Worm (Caenorhabditis elegans): ENCODE data around the gene Y45G5AM.4.

Gene Y45G5AM.4

DNA sequence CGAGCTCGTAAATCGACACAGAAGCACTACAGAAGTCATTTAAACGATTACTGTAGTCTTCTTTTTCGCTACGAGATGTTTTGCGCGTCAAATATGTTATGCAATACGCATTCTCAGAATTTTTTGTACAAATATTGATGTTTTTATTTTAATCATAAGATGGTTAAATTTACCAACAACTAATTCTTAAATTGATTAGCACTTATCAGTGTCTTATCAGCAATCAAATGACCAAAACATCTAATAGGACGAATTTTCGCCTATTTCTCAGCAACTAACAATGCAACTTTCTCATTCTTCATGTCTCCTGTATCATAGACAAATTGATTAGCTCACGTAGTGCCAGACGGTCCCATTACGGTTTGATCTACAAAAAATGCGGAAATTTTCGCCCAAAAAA lies 22.9 kb downstream of the Y45G5AM.4 start:
- TF ChIP-seq elt-2 (tag; optimal IDR thresholded peaks at IDR 0.05) (peak; percentile 10), tbx-2 (tag; optimal IDR thresholded peaks at IDR 0.05) (no peak), pqm-1 (tag; optimal IDR thresholded peaks at IDR 0.05) (peak; percentile 12)

DNA sequence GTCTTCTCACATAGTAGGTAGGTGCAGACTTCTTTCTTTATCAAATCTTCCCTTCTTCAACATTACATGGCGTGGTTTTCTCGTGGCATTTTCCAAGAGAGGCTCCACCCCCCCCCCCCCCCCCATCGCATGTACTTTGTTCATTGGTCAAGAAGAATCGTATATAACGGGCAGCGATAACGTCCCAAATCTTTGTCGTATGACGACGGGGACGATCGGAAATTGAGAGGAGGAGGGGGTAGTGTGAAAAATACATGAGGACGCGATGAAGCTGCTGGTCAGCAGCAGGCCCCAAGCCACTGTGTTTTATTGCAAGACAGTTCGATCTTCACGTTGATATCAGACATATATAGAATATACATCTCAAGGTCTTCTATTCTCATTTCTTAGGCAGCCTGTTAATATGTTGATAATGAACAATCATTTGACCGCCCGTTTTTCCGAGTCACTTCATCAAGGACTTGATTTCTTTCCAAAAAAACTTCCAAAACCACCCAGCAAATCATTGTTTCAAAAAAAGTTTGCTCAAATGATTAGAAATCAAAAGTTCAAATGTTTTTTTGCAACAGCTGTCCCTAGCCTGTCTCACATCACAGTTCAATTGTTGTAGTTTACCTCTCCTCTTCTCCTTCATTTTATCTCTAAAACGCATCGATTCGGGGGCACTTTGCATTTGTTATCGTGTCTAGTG lies 23.6 kb downstream of the Y45G5AM.4 start:
- TF ChIP-seq ama-1 (optimal IDR thresholded peaks at IDR 0.05) (peak; percentile 40), unc-39 (tag; optimal IDR thresholded peaks at IDR 0.05) (no peak), nhr-76 (tag; optimal IDR thresholded peaks at IDR 0.05) (no peak), ceh-16 (tag; optimal IDR thresholded peaks at IDR 0.05) (no peak), pqm-1 (tag; optimal IDR thresholded peaks at IDR 0.05) (no peak), pha-4 (tag; optimal IDR thresholded peaks at IDR 0.05) (no peak), aly-2 (tag; optimal IDR thresholded peaks at IDR 0.05) (no peak), elt-3 (tag; optimal IDR thresholded peaks at IDR 0.05) (no peak), ceh-82 (tag; optimal IDR thresholded peaks at IDR 0.05) (no peak), nhr-23 (tag; optimal IDR thresholded peaks at IDR 0.05) (no peak), elt-2 (tag; optimal IDR thresholded peaks at IDR 0.05) (peak; percentile 50), snpc-4 (tag; optimal IDR thresholded peaks at IDR 0.05) (no peak), ZK546.5 (tag; optimal IDR thresholded peaks at IDR 0.05) (no peak), nhr-11 (tag; optimal IDR thresholded peaks at IDR 0.05) (no peak), nhr-12 (tag; optimal IDR thresholded peaks at IDR 0.05) (no peak), lin-15B (tag; optimal IDR thresholded peaks at IDR 0.05) (no peak), mdl-1 (tag; optimal IDR thresholded peaks at IDR 0.05) (no peak), nhr-28 (tag; optimal IDR thresholded peaks at IDR 0.05) (no peak), ztf-4 (tag; optimal IDR thresholded peaks at IDR 0.05) (no peak), nhr-67 (tag; optimal IDR thresholded peaks at IDR 0.05) (no peak), unc-62 (GFP tag; optimal IDR thresholded peaks at IDR 0.05) (no peak), nhr-25 (tag; optimal IDR thresholded peaks at IDR 0.05) (peak; percentile 7), sea-2 (GFP tag; optimal IDR thresholded peaks at IDR 0.05) (no peak), elt-1 (tag; optimal IDR thresholded peaks at IDR 0.05) (no peak), lsy-12 (tag; optimal IDR thresholded peaks at IDR 0.05) (no peak), egl-5 (tag; optimal IDR thresholded peaks at IDR 0.05) (no peak), skn-1 (tag; optimal IDR thresholded peaks at IDR 0.05) (no peak), mml-1 (tag; optimal IDR thresholded peaks at IDR 0.05) (no peak), ceh-9 (tag; optimal IDR thresholded peaks at IDR 0.05) (no peak), nfya-1 (tag; optimal IDR thresholded peaks at IDR 0.05; ENCODE audit: insufficient read depth) (peak; percentile 55), nhr-43 (tag; optimal IDR thresholded peaks at IDR 0.05; ENCODE audit: poor library complexity, severe bottlenecking) (peak; percentile 56), ceh-28 (tag; optimal IDR thresholded peaks at IDR 0.05) (no peak), daf-12 (tag; optimal IDR thresholded peaks at IDR 0.05) (no peak), zag-1 (tag; optimal IDR thresholded peaks at IDR 0.05) (no peak), fos-1 (tag; optimal IDR thresholded peaks at IDR 0.05) (no peak), ztf-11 (tag; optimal IDR thresholded peaks at IDR 0.05) (no peak), jun-1 (tag; optimal IDR thresholded peaks at IDR 0.05) (no peak)

DNA sequence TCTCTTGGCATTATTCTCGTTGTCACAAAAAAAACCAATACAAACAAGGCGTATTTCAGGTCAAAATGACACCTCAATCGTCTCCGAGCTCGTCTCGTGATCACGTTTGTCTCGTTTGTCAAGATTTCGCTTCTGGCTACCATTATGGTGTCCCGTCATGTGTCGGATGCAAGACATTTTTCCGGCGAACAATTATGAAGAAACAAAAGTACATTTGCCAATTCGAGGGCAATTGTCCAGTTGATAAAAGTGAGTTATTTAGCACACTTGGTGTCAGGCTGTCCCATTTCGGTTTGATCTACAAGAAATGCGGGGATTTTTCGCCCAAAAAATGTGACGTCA lies 24.1 kb downstream of the Y45G5AM.4 start, which contains the start of gene nhr-114:
Gene nhr-114 (plus strand): TSS at position 59 of the 342 bp plus-strand sequence.
- TF ChIP-seq ceh-16 (tag; optimal IDR thresholded peaks at IDR 0.05), result no peak
- peak; percentile 45 for TF ChIP-seq elt-2 (tag; optimal IDR thresholded peaks at IDR 0.05)

DNA sequence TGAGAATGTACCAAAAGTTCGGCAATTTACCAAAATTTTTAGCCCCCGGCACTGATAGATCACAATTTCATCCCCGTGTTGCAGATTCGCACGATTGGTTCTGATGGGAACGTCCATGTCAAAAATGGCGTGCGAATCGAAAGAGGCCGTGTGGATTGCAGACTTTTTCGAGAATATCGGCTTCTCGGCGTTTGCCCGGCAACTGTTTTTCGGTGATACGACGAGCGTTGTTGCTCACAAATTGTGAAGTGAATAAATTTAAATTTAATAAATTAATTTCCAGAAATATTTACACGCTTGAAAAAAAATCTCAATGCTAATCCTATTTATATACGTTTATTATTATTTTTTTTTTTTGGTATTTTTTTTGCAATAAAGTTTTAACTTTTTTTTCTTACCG lies 26.6 kb downstream of the Y45G5AM.4 start:
- TF ChIP-seq elt-2 (tag; optimal IDR thresholded peaks at IDR 0.05) (no peak), nhr-12 (tag; optimal IDR thresholded peaks at IDR 0.05) (no peak), eor-1 (tag; optimal IDR thresholded peaks at IDR 0.05) (no peak), aly-2 (tag; optimal IDR thresholded peaks at IDR 0.05) (no peak), elt-3 (tag; optimal IDR thresholded peaks at IDR 0.05) (no peak), nfya-1 (tag; optimal IDR thresholded peaks at IDR 0.05; ENCODE audit: insufficient read depth) (no peak), sea-2 (GFP tag; optimal IDR thresholded peaks at IDR 0.05) (no peak), lin-39 (tag; optimal IDR thresholded peaks at IDR 0.05) (no peak), unc-39 (tag; optimal IDR thresholded peaks at IDR 0.05) (no peak)
